Worm (Caenorhabditis elegans): ENCODE results near the gene R02C2.7.
"Not testable (repeated sequence)": the region's sequence is repeated elsewhere in the genome, so short reads cannot be mapped to it uniquely, and the experiment has no call there.

Gene R02C2.7

ce11 chrV:247576-247975, 5.2 kb upstream of the R02C2.7 start:
- no peak for TF ChIP-seq W03F9.2 (tag; optimal IDR thresholded peaks at IDR 0.05)
- TF ChIP-seq dao-5 (tag; optimal IDR thresholded peaks at IDR 0.05) = no peak
- no peak for TF ChIP-seq him-1 (tag; optimal IDR thresholded peaks at IDR 0.05)

ce11 chrV:246097-246496, 3.7 kb upstream of the R02C2.7 start, which contains the start of gene kin-34:
Gene kin-34 (minus strand): TSS chrV:246197.
- TF ChIP-seq W03F9.2 (tag; optimal IDR thresholded peaks at IDR 0.05) (no peak), him-1 (tag; optimal IDR thresholded peaks at IDR 0.05) (no peak), dao-5 (tag; optimal IDR thresholded peaks at IDR 0.05) (no peak)

ce11 chrV:240287-240686, 2.1 kb downstream of the R02C2.7 start, which contains the start of gene txt-2:
Gene txt-2 (minus strand): TSS chrV:240500.
- TF ChIP-seq him-1 (tag; optimal IDR thresholded peaks at IDR 0.05) (no peak), dao-5 (tag; optimal IDR thresholded peaks at IDR 0.05) (no peak), W03F9.2 (tag; optimal IDR thresholded peaks at IDR 0.05) (no peak)

- TF ChIP-seq him-1 (tag; optimal IDR thresholded peaks at IDR 0.05) = no peak
- no peak for TF ChIP-seq dao-5 (tag; optimal IDR thresholded peaks at IDR 0.05)
- no peak for TF ChIP-seq W03F9.2 (tag; optimal IDR thresholded peaks at IDR 0.05)
Measured at ce11 chrV:238094-238493, 4.3 kb downstream of the R02C2.7 start, which contains the start of gene R02C2.1. Gene R02C2.1 (minus strand): TSS chrV:238194.

ce11 chrV:237012-237411, 5.4 kb downstream of the R02C2.7 start:
- no peak for TF ChIP-seq him-1 (tag; optimal IDR thresholded peaks at IDR 0.05)
- TF ChIP-seq dao-5 (tag; optimal IDR thresholded peaks at IDR 0.05) = no peak
- TF ChIP-seq W03F9.2 (tag; optimal IDR thresholded peaks at IDR 0.05) = no peak

ce11 chrV:234572-234971, 7.8 kb downstream of the R02C2.7 start, which contains the start of gene kin-33:
Gene kin-33 (minus strand): TSS chrV:234672.
- TF ChIP-seq him-1 (tag; optimal IDR thresholded peaks at IDR 0.05) (no peak), dao-5 (tag; optimal IDR thresholded peaks at IDR 0.05) (no peak), W03F9.2 (tag; optimal IDR thresholded peaks at IDR 0.05) (no peak)

ce11 chrV:219632-220031, 22.8 kb downstream of the R02C2.7 start, which contains the start of gene srh-80:
Gene srh-80 (plus strand): TSS chrV:219932.
- TF ChIP-seq him-1 (tag; optimal IDR thresholded peaks at IDR 0.05) (no peak), dao-5 (tag; optimal IDR thresholded peaks at IDR 0.05) (no peak), W03F9.2 (tag; optimal IDR thresholded peaks at IDR 0.05) (no peak)

ce11 chrV:216847-217246, 25.6 kb downstream of the R02C2.7 start, which contains the start of gene srh-78:
Gene srh-78 (plus strand): TSS chrV:217147.
- TF ChIP-seq him-1 (tag; optimal IDR thresholded peaks at IDR 0.05) (no peak), dao-5 (tag; optimal IDR thresholded peaks at IDR 0.05) (no peak), W03F9.2 (tag; optimal IDR thresholded peaks at IDR 0.05) (no peak)

ce11 chrV:215697-216096, 26.7 kb downstream of the R02C2.7 start:
- no peak for TF ChIP-seq him-1 (tag; optimal IDR thresholded peaks at IDR 0.05)
- TF ChIP-seq dao-5 (tag; optimal IDR thresholded peaks at IDR 0.05) = no peak
- TF ChIP-seq W03F9.2 (tag; optimal IDR thresholded peaks at IDR 0.05) = no peak

- not testable (repeated sequence) for TF ChIP-seq dao-5, him-1, W03F9.2 (tag; optimal IDR thresholded peaks at IDR 0.05)
Measured at ce11 chrV:212687-213086, 29.7 kb downstream of the R02C2.7 start, which contains the start of gene DC2.5. Gene DC2.5 (minus strand): TSS chrV:212787.

ce11 chrV:211388-212168, 30.8 kb downstream of the R02C2.7 start:
- TF ChIP-seq dao-5 (tag; optimal IDR thresholded peaks at IDR 0.05) (no peak), W03F9.2 (tag; optimal IDR thresholded peaks at IDR 0.05) (no peak), him-1 (tag; optimal IDR thresholded peaks at IDR 0.05) (no peak)

- no peak for TF ChIP-seq dao-5 (tag; optimal IDR thresholded peaks at IDR 0.05)
- no peak for TF ChIP-seq him-1 (tag; optimal IDR thresholded peaks at IDR 0.05)
- no peak for TF ChIP-seq W03F9.2 (tag; optimal IDR thresholded peaks at IDR 0.05)
Measured at ce11 chrV:206814-207213, 35.6 kb downstream of the R02C2.7 start.

ce11 chrV:203855-204432, 38.5 kb downstream of the R02C2.7 start, which contains the start of gene lec-12:
Gene lec-12 (plus strand): TSS chrV:204382.
- TF ChIP-seq W03F9.2 (tag; optimal IDR thresholded peaks at IDR 0.05) (no peak), dao-5 (tag; optimal IDR thresholded peaks at IDR 0.05) (no peak), him-1 (tag; optimal IDR thresholded peaks at IDR 0.05) (no peak)

ce11 chrV:201300-201699, 41.1 kb downstream of the R02C2.7 start, which contains the start of gene trpp-1:
Gene trpp-1 (plus strand): TSS chrV:201600.
- no peak for TF ChIP-seq him-1 (tag; optimal IDR thresholded peaks at IDR 0.05)
- no peak for TF ChIP-seq W03F9.2 (tag; optimal IDR thresholded peaks at IDR 0.05)
- no peak for TF ChIP-seq dao-5 (tag; optimal IDR thresholded peaks at IDR 0.05)
